Comparison of ENCODE assay signal across 2 fruit fly cellular contexts in the genomic region with DNA sequence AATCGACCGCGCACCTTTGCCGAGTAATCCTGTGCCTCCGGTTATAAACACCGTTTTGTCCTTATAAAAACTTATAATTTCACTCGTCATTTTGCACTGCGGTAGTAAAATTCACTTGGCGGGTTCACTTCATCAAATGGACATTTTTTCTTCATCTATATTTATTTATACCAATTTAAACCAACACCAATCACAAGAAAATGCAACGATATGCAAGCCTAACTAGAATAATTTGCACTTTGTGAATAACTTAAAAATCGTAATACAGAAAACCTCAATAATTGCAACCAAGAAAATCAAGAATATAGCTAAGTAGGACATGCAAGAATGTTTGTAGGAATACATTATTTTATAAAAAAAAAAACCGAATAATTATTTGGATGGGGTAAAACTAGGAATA.
TF ChIP-seq lines count a peak whose summit lies in the region.

Gene CG10096 (minus strand): TSS at position 101 of the 400 bp plus-strand sequence.
Gene CG10097 (minus strand): TSS at position 101 of the 400 bp plus-strand sequence.

- no peak for TF ChIP-seq CTCF in whole organism, embryonic (GFP tag; optimal IDR thresholded peaks at IDR 0.05; lab: Kevin White, UChicago)

TF ChIP-seq in whole organism, adult, 20 proteins besides CTCF, POLR2A, EP300 and RAD21:
- TF ChIP-seq kay (GFP tag; lab: Kevin White, UChicago; ENCODE audit: borderline replicate concordance) (peak; percentile 75), toe (GFP tag; optimal IDR thresholded peaks at IDR 0.05; lab: Kevin White, UChicago) (no peak), ovo (GFP tag; optimal IDR thresholded peaks at IDR 0.05; lab: Kevin White, UChicago) (no peak), CG1620 (GFP tag; optimal IDR thresholded peaks at IDR 0.05; lab: Kevin White, UChicago) (no peak)

TF ChIP-seq in whole organism, embryonic, 481 proteins besides CTCF, POLR2A, EP300 and RAD21:
- TF ChIP-seq CG1832 (GFP tag; optimal IDR thresholded peaks at IDR 0.05; lab: Kevin White, UChicago) (no peak), NC2β (GFP tag; optimal IDR thresholded peaks at IDR 0.05; lab: Kevin White, UChicago) (no peak), CG3163 (GFP tag; optimal IDR thresholded peaks at IDR 0.05; lab: Kevin White, UChicago) (no peak), CG10959 (GFP tag; IDR thresholded peaks at IDR 0.05; lab: Robert Waterston, UW) (no peak), TFAM (GFP tag; optimal IDR thresholded peaks at IDR 0.05; lab: Kevin White, UChicago) (no peak), dpn (GFP tag; optimal IDR thresholded peaks at IDR 0.05; lab: Kevin White, UChicago) (no peak), Ets65A (GFP tag; lab: Kevin White, UChicago) (peak; percentile 29)
TF ChIP-seq in whole organism, embryonic: peak in this region for 1.

Comparison
In these comparisons a context has a peak if more than half of its experiments do, and no peak if none do; other contexts are left out.
1. Of the 1 proteins assayed by ChIP-seq in both whole organism, embryonic and whole organism, adult: peak only in whole organism, embryonic: none; only in whole organism, adult: kay; in both: none; in neither: 0.